Fruit fly (Drosophila melanogaster): ENCODE data around the gene feo.
A peak's percentile ranks its signal among the peaks of the same experiment; 100 is the strongest.

- TF ChIP-seq Eip78C (GFP tag), result peak; percentile 46
- TF ChIP-seq CG16779 (tag; optimal IDR thresholded peaks at IDR 0.05), result no peak
- TF ChIP-seq fkh (GFP tag; optimal IDR thresholded peaks at IDR 0.05), result no peak
- TF ChIP-seq Sox15 (GFP tag; optimal IDR thresholded peaks at IDR 0.05), result no peak
- peak; percentile 65 for TF ChIP-seq achi (GFP tag; optimal IDR thresholded peaks at IDR 0.05)
- no peak for TF ChIP-seq dac (GFP tag; optimal IDR thresholded peaks at IDR 0.05)
These were observed 44.6 kb upstream of the feo start, which contains the start of gene CG1582 for dm6 chrX:10899232-10899631.

Data from whole organism, prepupa.